Worm (Caenorhabditis elegans): Measurements from ENCODE around the gene cpna-1.

Gene cpna-1

DNA sequence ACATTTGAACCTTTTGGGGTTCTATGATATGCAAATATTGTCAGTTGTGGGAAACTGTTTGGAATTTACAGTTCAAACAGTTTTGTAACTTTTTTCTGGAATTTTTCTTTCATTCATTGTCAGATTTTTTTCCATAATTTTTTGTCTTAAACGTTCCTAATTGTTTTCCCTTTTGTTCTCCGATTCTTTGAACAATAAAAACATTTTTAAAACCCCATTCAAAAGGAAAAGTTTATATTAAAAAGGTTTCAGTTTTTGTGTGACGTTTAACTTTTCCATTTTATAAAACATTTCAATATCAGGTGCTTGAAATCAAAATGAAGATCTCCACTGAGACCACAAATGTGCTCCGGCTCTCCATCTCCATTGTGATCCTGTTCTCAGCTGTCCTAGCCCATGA, 32.6 kb downstream of the cpna-1 start, which contains the start of gene F31D5.1:
Gene F31D5.1 (plus strand): TSS at position 301 of the 400 bp plus-strand sequence.
- TF ChIP-seq B0336.3 (GFP tag; IDR thresholded peaks at IDR 0.05), result no peak
- no peak for TF ChIP-seq fkh-3 (tag; optimal IDR thresholded peaks at IDR 0.05)
- no peak for TF ChIP-seq F49E8.2 (tag; optimal IDR thresholded peaks at IDR 0.05; ENCODE audit: insufficient read depth)
- TF ChIP-seq F37B4.10 (GFP tag; IDR thresholded peaks at IDR 0.05), result no peak
- TF ChIP-seq chd-7 (tag; optimal IDR thresholded peaks at IDR 0.05), result no peak
- TF ChIP-seq ztf-18 (tag; optimal IDR thresholded peaks at IDR 0.05), result no peak
- no peak for TF ChIP-seq ama-1 (optimal IDR thresholded peaks at IDR 0.05)
- no peak for TF ChIP-seq ama-1 (GFP tag; optimal IDR thresholded peaks at IDR 0.05)
- no peak for TF ChIP-seq ceh-40 (GFP tag; IDR thresholded peaks at IDR 0.05)
- TF ChIP-seq Y56A3A.18 (GFP tag; IDR thresholded peaks at IDR 0.05), result no peak
- no peak for TF ChIP-seq T26A5.8 (tag; optimal IDR thresholded peaks at IDR 0.05)
- TF ChIP-seq ets-4 (GFP tag; optimal IDR thresholded peaks at IDR 0.05), result no peak
- TF ChIP-seq B0019.2 (GFP tag; conservative IDR thresholded peaks at IDR 0.05), result no peak
- TF ChIP-seq madf-10 (tag; optimal IDR thresholded peaks at IDR 0.05), result no peak

- TF ChIP-seq ekl-4 (GFP tag; IDR thresholded peaks at IDR 0.05) (no peak), efl-1 (GFP tag; optimal IDR thresholded peaks at IDR 0.05) (peak; percentile 41), D2030.7 (GFP tag; IDR thresholded peaks at IDR 0.05) (peak; percentile 65; the same call in 1 of the 2 replicates), ceh-91 (GFP tag; IDR thresholded peaks at IDR 0.05) (peak; percentile 82), F49E8.2 (tag; optimal IDR thresholded peaks at IDR 0.05; ENCODE audit: insufficient read depth) (peak; percentile 25), xnd-1 (tag; optimal IDR thresholded peaks at IDR 0.05) (peak; percentile 96), madf-8 (GFP tag; conservative IDR thresholded peaks at IDR 0.05) (peak; percentile 92), akir-1 (GFP tag; optimal IDR thresholded peaks at IDR 0.05) (no peak), lsl-1 (GFP tag; optimal IDR thresholded peaks at IDR 0.05) (peak; percentile 95), nhr-90 (tag; optimal IDR thresholded peaks at IDR 0.05) (no peak), lin-54 (GFP tag; optimal IDR thresholded peaks at IDR 0.05) (peak; percentile 50), F33H1.4 (GFP tag; IDR thresholded peaks at IDR 0.05) (peak; percentile 92), ztf-6 (GFP tag; IDR thresholded peaks at IDR 0.05) (no peak), dox-1 (GFP tag; IDR thresholded peaks at IDR 0.05) (no peak), sdz-38 (tag; optimal IDR thresholded peaks at IDR 0.05) (no peak), Y53F4B.3 (GFP tag; IDR thresholded peaks at IDR 0.05) (no peak), madf-6 (GFP tag; IDR thresholded peaks at IDR 0.05) (peak; percentile 96), F57C9.4 (tag; optimal IDR thresholded peaks at IDR 0.05) (no peak)
Measured at ce11 chrII:4222469-4222868, 36.0 kb downstream of the cpna-1 start.

ce11 chrII:4222983-4223382, 36.5 kb downstream of the cpna-1 start, which contains the start of gene C16A11.5:
C16A11.5 (plus strand) TSS chrII:4223305.
- TF ChIP-seq madf-10 (tag; optimal IDR thresholded peaks at IDR 0.05), result no peak
- no peak for TF ChIP-seq madf-3 (GFP tag; IDR thresholded peaks at IDR 0.05)
- no peak for TF ChIP-seq egl-18 (GFP tag; IDR thresholded peaks at IDR 0.05)
- TF ChIP-seq attf-3 (GFP tag; conservative IDR thresholded peaks at IDR 0.05), result no peak
- no peak for TF ChIP-seq mcd-1 (GFP tag; IDR thresholded peaks at IDR 0.05)
- TF ChIP-seq madf-8 (GFP tag; conservative IDR thresholded peaks at IDR 0.05), result no peak
- TF ChIP-seq nhr-80 (tag; optimal IDR thresholded peaks at IDR 0.05), result no peak
- no peak for TF ChIP-seq Y95B8A.8 (GFP tag; IDR thresholded peaks at IDR 0.05)
- TF ChIP-seq hrde-1 (tag; optimal IDR thresholded peaks at IDR 0.05; ENCODE audit: borderline replicate concordance), result no peak
- no peak for TF ChIP-seq lsy-27 (tag; optimal IDR thresholded peaks at IDR 0.05; ENCODE audit: borderline replicate concordance, insufficient read depth)
- no peak for TF ChIP-seq F23B12.7 (tag; optimal IDR thresholded peaks at IDR 0.05; ENCODE audit: insufficient read depth)
- TF ChIP-seq lag-1 (GFP tag; IDR thresholded peaks at IDR 0.05), result no peak
- no peak for TF ChIP-seq mel-28 (tag; optimal IDR thresholded peaks at IDR 0.05; ENCODE audit: borderline replicate concordance)
- no peak for TF ChIP-seq T07F8.4 (tag; optimal IDR thresholded peaks at IDR 0.05)
- no peak for TF ChIP-seq rcor-1 (GFP tag; IDR thresholded peaks at IDR 0.05)

Data from whole organism, young adult.